Worm (Caenorhabditis elegans) whole organism, midembryonic: ENCODE results near the gene F54F2.7.

Experiments used
- T22C8.4 ChIP-seq: fragments of 200-800 bp; sonication (Bioruptor generic); IDR thresholded peaks from 2 replicates; pipeline ENCODE4 v1.3.6; 2022; ENCODE audit warnings: missing genetic modification characterization, missing compliant biosample characterization
- cog-1 ChIP-seq: sonication (generic microtip); optimal IDR thresholded peaks from 2 replicates; lab custom pipeline; 2016; ENCODE audit warnings: missing genetic modification characterization, missing compliant biosample characterization
- flt-1 ChIP-seq: fragments of 200-800 bp; sonication (Bioruptor generic); IDR thresholded peaks from 2 replicates; pipeline ENCODE4 v1.3.6; 2022; ENCODE audit warnings: missing genetic modification characterization, missing compliant biosample characterization
- klf-2 ChIP-seq: fragments of 200-800 bp; sonication (Bioruptor generic); conservative IDR thresholded peaks from 2 replicates; pipeline ENCODE4 v1.3.6; 2022; ENCODE audit warnings: missing genetic modification reagents, missing genetic modification characterization, missing compliant biosample characterization
- med-1 ChIP-seq: sonication (generic microtip); optimal IDR thresholded peaks from 2 replicates; lab custom pipeline; 2017; ENCODE audit warnings: missing genetic modification characterization, mild to moderate bottlenecking, missing compliant biosample characterization, antibody characterized with exemption, missing genetic modification reagents; ENCODE audit not compliant: insufficient read depth
- ref-1 ChIP-seq: fragments of 200-800 bp; sonication (Bioruptor generic); conservative IDR thresholded peaks from 2 replicates; pipeline ENCODE4 v1.3.6; 2022; ENCODE audit warnings: missing genetic modification reagents, missing genetic modification characterization, missing compliant biosample characterization
- tab-1 ChIP-seq: fragments of 200-800 bp; sonication (Bioruptor generic); IDR thresholded peaks from 2 replicates; pipeline ENCODE4 v1.3.6; 2022; ENCODE audit warnings: missing genetic modification characterization, missing compliant biosample characterization
- ztf-23 ChIP-seq: fragments of 200-800 bp; sonication (Bioruptor generic); IDR thresholded peaks from 2 replicates; pipeline ENCODE4 v1.3.6; 2022; ENCODE audit warnings: missing genetic modification reagents, missing genetic modification characterization, missing compliant biosample characterization
- ztf-29 ChIP-seq: fragments of 200-800 bp; sonication (Bioruptor generic); IDR thresholded peaks from 2 replicates; pipeline ENCODE4 v1.3.6; 2022; ENCODE audit warnings: missing genetic modification reagents, missing genetic modification characterization, missing compliant biosample characterization

The F54F2.7 gene

DNA sequence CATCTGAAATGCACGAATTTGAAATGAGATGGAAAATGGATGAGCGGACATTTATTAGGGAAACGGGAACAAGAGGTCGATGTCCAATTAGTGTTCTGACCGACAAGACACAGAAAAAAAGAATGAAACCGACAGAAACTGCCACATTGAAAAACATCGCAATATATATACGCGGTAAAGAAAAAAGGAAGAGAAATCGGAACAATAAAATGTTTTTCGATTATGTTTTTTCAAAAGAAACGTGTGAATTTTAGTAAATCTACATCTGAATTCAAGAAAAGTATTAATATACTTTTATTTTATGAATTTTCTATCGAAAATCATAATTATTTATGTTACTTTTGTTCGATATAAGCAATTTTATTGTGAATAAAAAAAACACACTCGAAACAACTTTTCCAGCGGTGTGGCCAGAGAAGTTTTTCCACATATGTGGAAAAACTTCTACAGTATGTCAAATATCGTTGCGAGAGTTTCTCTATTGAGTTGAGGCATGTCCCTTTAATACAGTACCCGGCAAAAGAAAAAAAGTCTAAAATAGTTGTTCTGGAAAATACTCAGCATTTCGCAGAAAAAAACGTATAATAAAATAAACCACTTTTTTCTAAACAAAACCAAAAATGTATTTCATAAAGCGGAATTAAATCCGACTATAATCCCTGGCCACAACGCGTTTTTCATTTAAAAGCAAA is 24.1 kb upstream of the F54F2.7 start, which contains the start of gene F44E2.10:
F44E2.10 (minus strand) TSS at position 51 of the 692 bp plus-strand sequence.
- no peak for TF ChIP-seq tab-1 (GFP tag; lab: Robert Waterston, UW)
- no peak for TF ChIP-seq flt-1
- no peak for TF ChIP-seq klf-2 (GFP tag; lab: Robert Waterston, UW)
- TF ChIP-seq T22C8.4 = no peak
- no peak for TF ChIP-seq ref-1
- TF ChIP-seq ztf-29 (GFP tag; lab: Robert Waterston, UW) = no peak
- no peak for TF ChIP-seq ztf-23 (GFP tag; lab: Robert Waterston, UW)

DNA sequence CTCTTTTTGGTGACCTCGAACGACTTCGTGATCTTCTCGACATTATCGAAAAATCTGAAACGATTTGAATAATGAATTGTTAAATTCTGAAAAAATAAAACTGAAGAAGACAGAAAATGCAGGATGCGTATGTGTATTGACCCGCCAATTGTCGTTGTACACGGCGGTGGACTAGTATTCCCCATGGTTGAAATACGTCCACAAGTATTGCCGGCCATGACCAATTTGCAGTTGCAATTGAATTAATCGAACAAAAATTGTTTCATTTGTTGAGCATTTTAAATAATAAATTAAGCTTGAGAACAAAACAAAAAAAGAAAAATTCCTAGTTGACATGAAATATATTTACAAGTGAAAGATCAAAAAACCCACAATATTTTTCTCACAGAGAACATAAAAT is 22.1 kb upstream of the F54F2.7 start, which contains the start of gene F44E2.3:
F44E2.3 (minus strand) TSS at position 61 of the 400 bp plus-strand sequence.
- TF ChIP-seq flt-1 = no peak
- TF ChIP-seq ref-1 = no peak
- TF ChIP-seq klf-2 (GFP tag; lab: Robert Waterston, UW) = no peak
- no peak for TF ChIP-seq cog-1 (tag; lab: Kevin White, UChicago)
- no peak for TF ChIP-seq tab-1 (GFP tag; lab: Robert Waterston, UW)
- no peak for TF ChIP-seq ztf-29 (GFP tag; lab: Robert Waterston, UW)
- no peak for TF ChIP-seq med-1 (GFP tag; lab: Kevin White, UChicago)
- no peak for TF ChIP-seq T22C8.4
- no peak for TF ChIP-seq ztf-23 (GFP tag; lab: Robert Waterston, UW)

DNA sequence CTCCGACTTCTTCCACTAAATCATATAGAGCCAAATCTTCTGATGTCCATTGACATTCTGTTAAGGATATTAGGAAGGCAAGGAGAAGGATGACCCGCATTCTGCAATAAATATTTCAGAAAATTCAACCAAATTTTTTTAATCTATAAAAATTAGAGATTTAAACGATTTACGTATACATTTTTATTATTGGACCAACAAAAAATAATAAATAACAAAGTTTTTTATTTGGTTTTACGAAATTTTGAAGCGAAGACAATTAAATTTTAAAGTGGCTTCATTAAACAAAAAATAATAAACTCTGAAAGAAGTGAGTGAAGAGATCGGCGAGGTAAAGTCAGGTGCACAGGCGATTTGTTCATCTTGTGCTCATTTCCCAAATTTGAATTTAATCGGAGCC is 20.0 kb upstream of the F54F2.7 start, which contains the start of gene F54F2.9:
F54F2.9 (minus strand) TSS at position 101 of the 400 bp plus-strand sequence.
- no peak for TF ChIP-seq ztf-23 (GFP tag; lab: Robert Waterston, UW)
- TF ChIP-seq flt-1 = no peak
- TF ChIP-seq cog-1 (tag; lab: Kevin White, UChicago) = no peak
- no peak for TF ChIP-seq T22C8.4
- TF ChIP-seq med-1 (GFP tag; lab: Kevin White, UChicago) = no peak
- TF ChIP-seq tab-1 (GFP tag; lab: Robert Waterston, UW) = no peak
- no peak for TF ChIP-seq klf-2 (GFP tag; lab: Robert Waterston, UW)
- TF ChIP-seq ztf-29 (GFP tag; lab: Robert Waterston, UW) = no peak
- TF ChIP-seq ref-1 = no peak

DNA sequence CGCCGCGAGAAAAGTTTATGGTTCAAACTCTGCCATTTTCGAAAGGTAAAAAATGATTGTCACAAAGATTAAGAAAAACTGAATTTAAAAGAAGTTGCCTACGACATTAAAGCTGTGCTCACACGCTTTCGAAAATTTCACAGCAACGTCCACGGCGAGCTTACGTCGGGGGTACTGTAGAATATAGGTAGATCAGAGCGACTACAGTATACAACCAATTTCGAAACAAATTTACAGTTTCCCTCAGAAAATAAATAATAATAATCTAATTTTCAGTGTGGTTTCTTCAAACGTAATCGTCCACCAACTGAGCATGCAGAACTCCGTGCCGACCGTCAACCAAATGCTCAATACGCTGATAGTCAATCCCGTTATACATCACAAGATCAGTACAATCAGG is 17.4 kb upstream of the F54F2.7 start:
- TF ChIP-seq tab-1 (GFP tag; lab: Robert Waterston, UW) (no peak), ref-1 (no peak), flt-1 (no peak), ztf-29 (GFP tag; lab: Robert Waterston, UW) (no peak), med-1 (GFP tag; lab: Kevin White, UChicago) (no peak), klf-2 (GFP tag; lab: Robert Waterston, UW) (no peak), ztf-23 (GFP tag; lab: Robert Waterston, UW) (no peak), cog-1 (tag; lab: Kevin White, UChicago) (no peak), T22C8.4 (no peak)

DNA sequence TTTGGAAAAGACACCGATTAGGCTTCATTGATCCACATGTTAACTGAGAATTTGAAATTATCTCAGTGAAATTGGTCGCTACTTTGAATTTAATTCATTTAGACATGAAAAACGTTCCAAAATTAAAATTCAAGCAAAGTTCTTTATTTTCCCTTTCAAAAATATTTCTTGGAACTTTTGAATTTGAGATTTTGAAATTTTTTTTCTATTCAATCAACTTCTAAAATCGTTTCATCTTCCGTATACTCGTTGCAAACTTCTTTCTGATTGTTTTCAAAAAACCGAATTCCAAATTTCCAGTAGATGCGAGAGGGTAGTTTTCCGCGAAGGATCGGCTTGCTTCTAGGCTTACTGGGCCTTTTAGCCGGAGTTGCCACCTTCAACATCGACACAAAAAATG is 11.5 kb upstream of the F54F2.7 start, which contains the start of gene pat-2:
pat-2 (plus strand) TSS at position 301 of the 400 bp plus-strand sequence.
- TF ChIP-seq tab-1 (GFP tag; lab: Robert Waterston, UW) (no peak), T22C8.4 (no peak), klf-2 (GFP tag; lab: Robert Waterston, UW) (no peak), flt-1 (no peak), med-1 (GFP tag; lab: Kevin White, UChicago) (no peak), ref-1 (no peak), ztf-29 (GFP tag; lab: Robert Waterston, UW) (no peak), cog-1 (tag; lab: Kevin White, UChicago) (no peak), ztf-23 (GFP tag; lab: Robert Waterston, UW) (no peak)

- TF ChIP-seq ztf-29 (GFP tag; lab: Robert Waterston, UW) (no peak), flt-1 (no peak), klf-2 (GFP tag; lab: Robert Waterston, UW) (no peak), ref-1 (no peak), cog-1 (tag; lab: Kevin White, UChicago) (no peak), T22C8.4 (no peak), med-1 (GFP tag; lab: Kevin White, UChicago) (no peak), tab-1 (GFP tag; lab: Robert Waterston, UW) (no peak), ztf-23 (GFP tag; lab: Robert Waterston, UW) (no peak)
Observed at ce11 chrIII:8815699-8816098, 8.6 kb upstream of the F54F2.7 start.

ce11 chrIII:8811111-8811510 is 4.0 kb upstream of the F54F2.7 start:
- TF ChIP-seq ztf-29 (GFP tag; lab: Robert Waterston, UW) (no peak), tab-1 (GFP tag; lab: Robert Waterston, UW) (no peak), med-1 (GFP tag; lab: Kevin White, UChicago) (no peak), T22C8.4 (no peak), cog-1 (tag; lab: Kevin White, UChicago) (no peak), ztf-23 (GFP tag; lab: Robert Waterston, UW) (no peak), ref-1 (no peak), klf-2 (GFP tag; lab: Robert Waterston, UW) (no peak), flt-1 (no peak)

ce11 chrIII:8809245-8809971 is 2.3 kb upstream of the F54F2.7 start, which contains the start of gene prx-19:
Gene prx-19, minus strand, starts transcription at chrIII:8809295.
- TF ChIP-seq flt-1 (no peak), cog-1 (tag; lab: Kevin White, UChicago) (peak; percentile 45), klf-2 (GFP tag; lab: Robert Waterston, UW) (no peak)

DNA sequence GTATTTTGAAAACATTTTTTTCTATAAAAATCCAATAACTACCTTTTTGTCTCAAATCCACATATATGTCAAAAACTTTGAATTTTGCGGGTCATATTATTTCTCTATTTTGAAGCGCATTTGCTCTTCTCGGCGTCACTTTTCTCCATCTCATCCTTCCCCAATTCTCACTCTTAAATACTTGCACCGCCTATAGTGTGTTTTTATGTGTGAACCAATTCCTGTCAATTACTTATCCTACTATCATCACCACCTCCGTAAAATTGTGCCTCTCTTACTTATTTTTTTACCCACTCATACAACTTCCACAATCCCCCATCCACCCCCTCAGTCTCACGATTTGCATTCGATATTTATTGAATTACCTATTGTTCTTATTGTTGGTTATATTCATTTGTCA is 1.3 kb downstream of the F54F2.7 start:
- TF ChIP-seq med-1 (GFP tag; lab: Kevin White, UChicago) (no peak), klf-2 (GFP tag; lab: Robert Waterston, UW) (no peak), ztf-29 (GFP tag; lab: Robert Waterston, UW) (no peak), flt-1 (no peak), T22C8.4 (no peak), ztf-23 (GFP tag; lab: Robert Waterston, UW) (no peak), tab-1 (GFP tag; lab: Robert Waterston, UW) (no peak), cog-1 (tag; lab: Kevin White, UChicago) (no peak), ref-1 (no peak)
